Worm (Caenorhabditis elegans): ENCODE data around the gene srxa-9.

DNA sequence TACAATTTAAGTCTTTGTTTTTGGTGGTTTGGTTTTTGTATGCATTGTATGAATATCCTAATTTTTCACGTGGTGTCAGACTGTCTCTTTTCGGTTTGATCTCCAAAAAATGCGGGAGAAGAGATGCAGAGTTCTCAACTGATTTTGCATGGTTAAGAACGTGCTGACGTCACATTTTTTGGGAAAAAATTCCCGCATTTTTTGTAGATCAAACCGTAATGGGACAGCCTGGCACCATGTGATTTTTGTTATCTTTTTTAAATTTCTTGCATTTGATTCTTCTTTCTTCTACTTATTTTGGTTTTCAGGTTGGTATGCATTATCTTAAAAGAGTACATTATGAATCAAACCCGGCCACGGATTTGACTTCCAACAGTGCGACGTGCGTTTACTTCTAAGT, 25.5 kb upstream of the srxa-9 start, which contains the start of gene ZK662.5:
- TF ChIP-seq ets-7 (tag; optimal IDR thresholded peaks at IDR 0.05) (no peak), ama-1 (optimal IDR thresholded peaks at IDR 0.05) (no peak), pes-1 (GFP tag; IDR thresholded peaks at IDR 0.05) (no peak), flt-1 (GFP tag; IDR thresholded peaks at IDR 0.05) (no peak), tbx-37 (GFP tag; conservative IDR thresholded peaks at IDR 0.05) (no peak), hmbx-1 (tag; optimal IDR thresholded peaks at IDR 0.05) (no peak), sea-1 (GFP tag; conservative IDR thresholded peaks at IDR 0.05) (no peak), hmg-4 (GFP tag; optimal IDR thresholded peaks at IDR 0.05) (no peak)

Data from whole organism, early embryonic.